Fruit fly (Drosophila melanogaster): ENCODE measurements around the gene SNRPG.

- TF ChIP-seq CTCF (optimal IDR thresholded peaks at IDR 0.05) = peak; percentile 9 to 31
- TF ChIP-seq CG8478 (optimal IDR thresholded peaks at IDR 0.05) = no peak
Measured at dm6 chrX:16610601-16611058, 29.6 kb downstream of the SNRPG start, which contains the start of gene mbt.
